Fruit fly (Drosophila melanogaster): ENCODE results near the gene mtd.

dm6 chr3R:5246950-5247349 lies 103.3 kb downstream of the mtd start:
- TF ChIP-seq Myc (optimal IDR thresholded peaks at IDR 0.05) (no peak), psq (optimal IDR thresholded peaks at IDR 0.05) (no peak), insv (optimal IDR thresholded peaks at IDR 0.05) (no peak)

All from Kc167 (cell line).